Fruit fly (Drosophila melanogaster) whole organism, embryonic: ENCODE measurements around the gene PH4alphaSG2.
A peak's percentile ranks its signal among the peaks of the same experiment; 100 is the strongest.

Experiments used
- Ada2b ChIP-seq: fragments of 200-800 bp; sonication (Bioruptor generic); IDR thresholded peaks from 2 replicates; pipeline ENCODE4 v1.3.6; 2022; ENCODE audit warnings: missing biosample characterization, missing genetic modification characterization
- CG10267 ChIP-seq: fragments of 200-800 bp; sonication (Bioruptor generic); optimal IDR thresholded peaks from 2 replicates; lab custom pipeline; 2018; ENCODE audit warnings: missing biosample characterization, mild to moderate bottlenecking, missing genetic modification characterization, moderate library complexity
- CG10543 ChIP-seq: fragments of 200-800 bp; sonication (Bioruptor generic); optimal IDR thresholded peaks from 3 replicates; lab custom pipeline; 2017; ENCODE audit warnings: missing biosample characterization, mild to moderate bottlenecking, missing genetic modification characterization, moderate library complexity
- CG15479 ChIP-seq: fragments of 200-800 bp; sonication (Bioruptor generic); optimal IDR thresholded peaks from 3 replicates; lab custom pipeline; 2019; ENCODE audit warnings: missing biosample characterization, mild to moderate bottlenecking, missing genetic modification characterization, moderate library complexity
- CG1647 ChIP-seq: fragments of 200-800 bp; sonication (Bioruptor generic); optimal IDR thresholded peaks from 3 replicates; lab custom pipeline; 2016; ENCODE audit warnings: missing biosample characterization, missing genetic modification characterization
- CG17328 ChIP-seq: fragments of 200-800 bp; sonication (Bioruptor generic); IDR thresholded peaks from 2 replicates; pipeline ENCODE4 v1.3.6; 2022; ENCODE audit warnings: missing biosample characterization, missing genetic modification characterization
- CG17385 ChIP-seq: fragments of 200-800 bp; sonication (Bioruptor generic); optimal IDR thresholded peaks from 3 replicates; lab custom pipeline; 2018; ENCODE audit warnings: missing biosample characterization, mild to moderate bottlenecking, missing genetic modification characterization
- CG2202 ChIP-seq: fragments of 200-800 bp; sonication (Bioruptor generic); optimal IDR thresholded peaks from 2 replicates; lab custom pipeline; 2018; ENCODE audit warnings: missing biosample characterization, mild to moderate bottlenecking, missing genetic modification characterization
- CG31365 ChIP-seq: fragments of 200-800 bp; sonication (Bioruptor generic); optimal IDR thresholded peaks from 2 replicates; lab custom pipeline; 2018; ENCODE audit warnings: missing biosample characterization, mild to moderate bottlenecking, missing genetic modification characterization
- CG43689 ChIP-seq: fragments of 200-800 bp; sonication (Bioruptor generic); IDR thresholded peaks from 2 replicates; pipeline ENCODE4 v1.3.6; 2022; ENCODE audit warnings: missing biosample characterization, missing genetic modification characterization
- CG4707 ChIP-seq: fragments of 200-800 bp; sonication (Bioruptor generic); optimal IDR thresholded peaks from 2 replicates; lab custom pipeline; 2018; ENCODE audit warnings: missing biosample characterization, mild to moderate bottlenecking, missing genetic modification characterization, moderate library complexity
- CG5953 ChIP-seq: fragments of 200-800 bp; sonication (Bioruptor generic); IDR thresholded peaks from 2 replicates; pipeline ENCODE4 v1.3.6; 2022; ENCODE audit warnings: missing biosample characterization, missing genetic modification characterization
- CG8359 ChIP-seq: fragments of 200-800 bp; sonication (Bioruptor generic); optimal IDR thresholded peaks from 2 replicates; lab custom pipeline; 2017; ENCODE audit warnings: missing biosample characterization, mild to moderate bottlenecking, missing genetic modification characterization, borderline replicate concordance
- CG9727 ChIP-seq: fragments of 200-800 bp; sonication (Bioruptor generic); optimal IDR thresholded peaks from 3 replicates; lab custom pipeline; 2017; ENCODE audit warnings: missing biosample characterization, mild to moderate bottlenecking, missing genetic modification characterization
- CHES-1-like ChIP-seq: fragments of 200-800 bp; sonication (Bioruptor generic); optimal IDR thresholded peaks from 2 replicates; lab custom pipeline; 2016; ENCODE audit warnings: missing biosample characterization, missing genetic modification characterization
- GATAe ChIP-seq: fragments of 200-800 bp; sonication (Bioruptor generic); conservative IDR thresholded peaks from 2 replicates; pipeline ENCODE4 v1.3.6; 2022; ENCODE audit warnings: missing biosample characterization, missing genetic modification characterization
- Hand ChIP-seq: fragments of 200-800 bp; sonication (Bioruptor generic); optimal IDR thresholded peaks from 2 replicates; lab custom pipeline; 2017; ENCODE audit warnings: mild to moderate bottlenecking, missing biosample characterization, missing genetic modification reagents, missing genetic modification characterization
- Hr3 ChIP-seq: fragments of 200-800 bp; sonication (Bioruptor generic); optimal IDR thresholded peaks from 3 replicates; lab custom pipeline; 2016; ENCODE audit warnings: missing biosample characterization, missing genetic modification characterization
- Lim3 ChIP-seq: fragments of 200-800 bp; sonication (Bioruptor generic); IDR thresholded peaks from 2 replicates; pipeline ENCODE4 v1.3.6; 2022; ENCODE audit warnings: missing biosample characterization, missing genetic modification characterization
- Lpt ChIP-seq: fragments of >200 bp; optimal IDR thresholded peaks from 2 replicates; lab custom pipeline; 2018; ENCODE audit warnings: missing biosample characterization, missing genetic modification characterization
- NK7.1 ChIP-seq: fragments of 200-800 bp; sonication (Bioruptor generic); optimal IDR thresholded peaks from 3 replicates; lab custom pipeline; 2016; ENCODE audit warnings: missing biosample characterization, missing genetic modification characterization
- Opbp ChIP-seq: fragments of 200-800 bp; sonication (Bioruptor generic); IDR thresholded peaks from 3 replicates; pipeline ENCODE4 v1.3.6; 2022; ENCODE audit warnings: missing biosample characterization, missing genetic modification characterization; ENCODE audit not compliant: partially characterized antibody
- Spps ChIP-seq: fragments of 200-800 bp; sonication (Bioruptor generic); optimal IDR thresholded peaks from 2 replicates; lab custom pipeline; 2018; ENCODE audit warnings: missing biosample characterization, mild to moderate bottlenecking, missing genetic modification characterization
- Sry-β ChIP-seq: fragments of 200-800 bp; sonication (Bioruptor generic); optimal IDR thresholded peaks from 2 replicates; lab custom pipeline; 2018; ENCODE audit warnings: missing biosample characterization, mild to moderate bottlenecking, missing genetic modification characterization, moderate library complexity
- Xbp1 ChIP-seq: fragments of 200-800 bp; sonication (Bioruptor generic); optimal IDR thresholded peaks from 3 replicates; lab custom pipeline; 2016; ENCODE audit warnings: missing biosample characterization, mild to moderate bottlenecking, missing genetic modification characterization
- al ChIP-seq: fragments of 200-800 bp; sonication (Bioruptor generic); IDR thresholded peaks from 2 replicates; pipeline ENCODE4 v1.3.6; 2022; ENCODE audit warnings: missing biosample characterization, missing genetic modification characterization
- amos ChIP-seq: fragments of 200-800 bp; sonication (Bioruptor generic); IDR thresholded peaks from 2 replicates; pipeline ENCODE4 v1.3.6; 2022; ENCODE audit warnings: missing biosample characterization, missing genetic modification characterization; ENCODE audit not compliant: partially characterized antibody
- cato ChIP-seq: fragments of 200-800 bp; sonication (Bioruptor generic); optimal IDR thresholded peaks from 2 replicates; lab custom pipeline; 2016; ENCODE audit warnings: missing biosample characterization, missing genetic modification characterization, borderline replicate concordance
- chif ChIP-seq, 2 experiments: fragments of 200-800 bp; sonication (Bioruptor generic); optimal IDR thresholded peaks; 3 replicates each; lab custom pipeline; 2016; ENCODE audit warnings: missing biosample characterization in 2 of 2, missing genetic modification characterization in 2 of 2
- chinmo ChIP-seq: fragments of 200-800 bp; sonication (Bioruptor generic); IDR thresholded peaks from 4 replicates; pipeline ENCODE4 v1.3.6; 2022; ENCODE audit warnings: missing biosample characterization, missing genetic modification characterization; ENCODE audit not compliant: partially characterized antibody
- ci ChIP-seq: fragments of 200-800 bp; sonication (Bioruptor generic); IDR thresholded peaks from 3 replicates; pipeline ENCODE4 v1.3.6; 2022; ENCODE audit warnings: missing biosample characterization, missing genetic modification characterization
- dan ChIP-seq: fragments of 200-800 bp; sonication (Bioruptor generic); IDR thresholded peaks from 2 replicates; pipeline ENCODE4 v1.3.6; 2022; ENCODE audit warnings: missing biosample characterization, missing genetic modification characterization
- dati ChIP-seq: fragments of 200-800 bp; sonication (Bioruptor generic); IDR thresholded peaks from 2 replicates; pipeline ENCODE4 v1.3.6; 2022; ENCODE audit warnings: missing biosample characterization, missing genetic modification characterization
- dimm ChIP-seq: fragments of 200-800 bp; sonication (Bioruptor generic); IDR thresholded peaks from 2 replicates; pipeline ENCODE4 v1.3.6; 2022; ENCODE audit warnings: missing biosample characterization, missing genetic modification characterization
- ems ChIP-seq: fragments of 200-800 bp; sonication (Bioruptor generic); optimal IDR thresholded peaks from 3 replicates; lab custom pipeline; 2016; ENCODE audit warnings: missing biosample characterization, missing genetic modification characterization
- eyg ChIP-seq: fragments of 200-800 bp; sonication (Bioruptor generic); optimal IDR thresholded peaks from 3 replicates; lab custom pipeline; 2016; ENCODE audit warnings: missing biosample characterization, missing genetic modification characterization
- gem ChIP-seq: fragments of 200-800 bp; sonication (Bioruptor generic); optimal IDR thresholded peaks from 2 replicates; lab custom pipeline; 2019; ENCODE audit warnings: missing biosample characterization, mild to moderate bottlenecking, missing genetic modification characterization, moderate library complexity
- ind ChIP-seq: fragments of 200-800 bp; sonication (Bioruptor generic); optimal IDR thresholded peaks from 3 replicates; lab custom pipeline; 2016; ENCODE audit warnings: missing biosample characterization, missing genetic modification characterization
- jing ChIP-seq: fragments of 200-800 bp; sonication (Bioruptor generic); optimal IDR thresholded peaks from 2 replicates; lab custom pipeline; 2018; ENCODE audit warnings: missing biosample characterization, mild to moderate bottlenecking, missing genetic modification characterization
- kni ChIP-seq: fragments of 200-800 bp; sonication (Bioruptor generic); optimal IDR thresholded peaks from 3 replicates; lab custom pipeline; 2017; ENCODE audit warnings: mild to moderate bottlenecking, missing biosample characterization, missing genetic modification reagents, missing genetic modification characterization
- nau ChIP-seq: fragments of 200-800 bp; sonication (Bioruptor generic); optimal IDR thresholded peaks from 3 replicates; lab custom pipeline; 2017; ENCODE audit warnings: missing biosample characterization, mild to moderate bottlenecking, missing genetic modification characterization, missing genetic modification reagents
- ranshi ChIP-seq: fragments of 200-800 bp; sonication (Bioruptor generic); IDR thresholded peaks from 2 replicates; pipeline ENCODE4 v1.3.6; 2022; ENCODE audit warnings: missing biosample characterization, missing genetic modification characterization
- ro ChIP-seq: fragments of 200-800 bp; sonication (Bioruptor generic); IDR thresholded peaks from 2 replicates; pipeline ENCODE4 v1.3.6; 2022; ENCODE audit warnings: missing biosample characterization, missing genetic modification characterization
- sc ChIP-seq, 3 experiments: fragments of >200 bp in 2 of 3; fragments of 200-800 bp in 1 of 3; sonication (Bioruptor generic) in 1 of 3; optimal IDR thresholded peaks; 2 replicates in 2 of 3; 3 replicates in 1 of 3; lab custom pipeline; 2017; ENCODE audit warnings: mild to moderate bottlenecking in 1 of 3, missing biosample characterization in 1 of 3, missing genetic modification characterization in 1 of 3, missing genetic modification reagents in 1 of 3
- toy ChIP-seq: fragments of 200-800 bp; sonication (Bioruptor generic); IDR thresholded peaks from 2 replicates; pipeline ENCODE4 v1.3.6; 2022; ENCODE audit warnings: missing biosample characterization, missing genetic modification characterization
- trem ChIP-seq: fragments of 200-800 bp; optimal IDR thresholded peaks from 3 replicates; lab custom pipeline; 2019; ENCODE audit warnings: missing biosample characterization, mild to moderate bottlenecking, missing genetic modification characterization, moderate library complexity
- ttk ChIP-seq: fragments of 200-800 bp; sonication (Bioruptor generic); IDR thresholded peaks from 2 replicates; pipeline ENCODE4 v2.1.2; 2022; ENCODE audit warnings: missing biosample characterization, missing genetic modification characterization
- z ChIP-seq: fragments of 200-800 bp; sonication (Bioruptor generic); IDR thresholded peaks from 3 replicates; pipeline ENCODE4 v1.3.6; 2022; ENCODE audit warnings: missing biosample characterization, missing genetic modification characterization
- zfh1 ChIP-seq: fragments of 200-800 bp; sonication (Bioruptor generic); IDR thresholded peaks from 3 replicates; pipeline ENCODE4 v1.3.6; 2022; ENCODE audit warnings: missing biosample characterization, missing genetic modification characterization

Gene PH4alphaSG2

DNA sequence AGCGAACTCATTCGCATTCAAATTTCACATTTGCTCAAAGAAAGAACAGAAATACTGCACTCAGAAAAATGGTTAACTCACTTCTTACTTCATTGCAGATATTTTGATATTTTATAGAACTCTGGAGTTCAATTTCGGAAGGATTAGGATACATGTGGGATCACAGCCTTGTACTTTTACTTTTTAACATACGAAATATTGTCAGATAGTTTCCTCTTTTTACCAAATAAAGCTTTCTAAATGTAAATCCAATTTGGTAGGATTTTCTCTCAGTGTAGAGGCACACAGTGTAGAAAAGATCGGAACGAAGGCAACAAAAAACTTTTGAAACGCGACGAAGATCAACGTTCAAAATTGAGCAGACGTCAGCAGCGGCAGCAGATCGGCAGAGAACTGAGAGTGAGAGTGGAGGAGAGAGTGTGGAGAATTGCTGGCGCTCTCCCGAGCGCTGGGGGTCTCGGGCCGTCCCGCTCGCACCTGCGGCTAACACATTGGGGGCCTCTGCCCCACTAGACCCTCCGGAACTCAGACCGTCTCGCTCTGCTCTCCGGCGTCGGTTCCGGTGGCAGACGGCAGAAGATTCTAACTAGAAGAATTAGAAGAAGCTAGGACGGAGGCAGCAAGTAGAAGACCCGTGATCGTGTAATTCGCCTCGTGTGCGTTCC, 42.2 kb downstream of the PH4alphaSG2 start, which contains the start of gene tmod (continued):
- TF ChIP-seq CG17328 (GFP tag; lab: Robert Waterston, UW) (no peak; the same call in 1 of the 2 replicates), zfh1 (0 out of 3 replicates have a peak, but pooled peaks have one; percentile 29), CG43689 (GFP tag; lab: Robert Waterston, UW) (no peak), CG4707 (GFP tag; lab: Kevin White, UChicago) (no peak), CG5953 (no peak), toy (0 out of 2 replicates have a peak, but pooled peaks have one; percentile 30), Sry-β (GFP tag; lab: Kevin White, UChicago) (peak; percentile 32), CG2202 (tag; lab: Kevin White, UChicago) (no peak), nau (GFP tag; lab: Kevin White, UChicago) (peak; percentile 18), gem (peak; percentile 80), cato (GFP tag; lab: Kevin White, UChicago) (peak; percentile 9), Lim3 (GFP tag; lab: Robert Waterston, UW) (no peak), CG10543 (peak; percentile 64), CG9727 (GFP tag; lab: Kevin White, UChicago) (peak; percentile 36), CG17385 (peak; percentile 45), Ada2b (GFP tag; lab: Robert Waterston, UW) (0 out of 2 replicates have a peak, but pooled peaks have one; percentile 30), ttk (GFP tag; lab: Robert Waterston, UW) (no peak), Xbp1 (GFP tag; lab: Kevin White, UChicago) (peak; percentile 45), dati (GFP tag; lab: Robert Waterston, UW) (no peak; the same call in 1 of the 2 replicates), Spps (tag; lab: Kevin White, UChicago) (peak; percentile 35), CG10267 (tag; lab: Kevin White, UChicago) (peak; percentile 42), chinmo (GFP tag; lab: Robert Waterston, UW) (0 out of 4 replicates have a peak, but pooled peaks have one; percentile 64), CG1647 (GFP tag; lab: Kevin White, UChicago) (no peak), NK7.1 (no peak), trem (tag; lab: Kevin White, UChicago) (peak; percentile 59), Lpt (GFP tag; lab: Kevin White, UChicago) (no peak), chif (GFP tag; optimal IDR thresholded peaks at IDR 0.05; lab: Kevin White, UChicago) (peak; percentile 27 to 56), z (GFP tag; lab: Robert Waterston, UW) (no peak), dan (GFP tag; lab: Robert Waterston, UW) (no peak), kni (peak; percentile 17), GATAe (GFP tag; lab: Robert Waterston, UW) (no peak), ems (GFP tag; lab: Kevin White, UChicago) (peak; percentile 13), Hr3 (GFP tag; lab: Kevin White, UChicago) (peak; percentile 23), eyg (GFP tag; lab: Kevin White, UChicago) (no peak), ind (GFP tag; lab: Kevin White, UChicago) (peak; percentile 55), al (GFP tag; lab: Robert Waterston, UW) (no peak), jing (no peak), dimm (peak; percentile 13; the same call in 1 of the 2 replicates), ci (GFP tag; lab: Robert Waterston, UW) (peak; percentile 65; the same call in 2 of the 3 replicates), CG15479 (GFP tag; lab: Kevin White, UChicago) (no peak), CHES-1-like (GFP tag; lab: Kevin White, UChicago) (no peak), ro (GFP tag; lab: Robert Waterston, UW) (no peak), Hand (GFP tag; lab: Kevin White, UChicago) (no peak), CG31365 (no peak), sc (optimal IDR thresholded peaks at IDR 0.05; lab: Kevin White, UChicago) (no peak), sc (GFP tag; optimal IDR thresholded peaks at IDR 0.05; lab: Kevin White, UChicago) (peak; percentile 55), amos (no peak), CG8359 (GFP tag; lab: Kevin White, UChicago) (peak; percentile 41), ranshi (GFP tag; lab: Robert Waterston, UW) (no peak), Opbp (no peak)
